Fruit fly (Drosophila melanogaster): ENCODE results near the gene Ugalt.

Ugalt gene

DNA sequence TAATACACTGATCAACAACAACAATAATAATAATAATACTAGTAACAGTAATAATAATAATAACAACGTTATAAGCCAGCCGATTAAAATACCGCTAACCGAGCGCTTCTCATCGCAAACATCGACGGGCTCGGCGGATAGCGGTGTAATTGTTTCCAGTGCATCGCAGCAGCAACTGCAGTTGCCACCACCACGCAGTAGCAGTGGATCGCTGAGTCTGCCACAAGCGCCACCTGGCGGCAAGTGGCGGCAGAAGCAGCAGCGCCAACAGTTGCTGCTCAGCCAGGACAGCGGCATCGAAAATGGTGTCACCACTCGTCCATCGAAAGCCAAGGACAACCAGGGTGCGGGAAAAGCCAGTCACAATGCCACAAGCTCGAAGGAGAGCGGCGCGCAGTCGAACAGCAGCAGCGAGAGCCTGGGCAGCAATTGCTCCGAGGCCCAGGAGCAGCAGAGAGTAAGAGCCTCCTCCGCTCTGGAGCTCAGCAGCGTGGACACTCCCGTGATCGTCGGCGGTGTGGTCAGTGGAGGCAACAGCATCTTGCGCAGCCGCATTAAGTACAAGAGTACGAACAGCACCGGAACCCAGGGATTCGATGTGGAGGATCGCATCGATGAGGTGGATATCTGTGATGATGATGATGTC lies 44.1 kb downstream of the Ugalt start (continued):
- TF ChIP-seq lov (optimal IDR thresholded peaks at IDR 0.05) (no peak), lov (GFP tag; IDR thresholded peaks at IDR 0.05) (0 out of 3 replicates have a peak, but pooled peaks have one; percentile 50), nom (GFP tag; optimal IDR thresholded peaks at IDR 0.05) (peak; percentile 23), wdn (GFP tag; IDR thresholded peaks at IDR 0.05) (no peak), h (optimal IDR thresholded peaks at IDR 0.05) (peak; percentile 68), CG34376 (GFP tag; optimal IDR thresholded peaks at IDR 0.05) (no peak), Fer1 (GFP tag; optimal IDR thresholded peaks at IDR 0.05) (no peak), CG4404 (GFP tag; IDR thresholded peaks at IDR 0.05) (no peak), pfk (GFP tag; optimal IDR thresholded peaks at IDR 0.05) (peak; percentile 31), tna (GFP tag; IDR thresholded peaks at IDR 0.05; ENCODE audit: partially characterized antibody) (no peak), row (GFP tag; IDR thresholded peaks at IDR 0.05) (0 out of 3 replicates have a peak, but pooled peaks have one; percentile 19), CG11247 (GFP tag; IDR thresholded peaks at IDR 0.05) (0 out of 2 replicates have a peak, but pooled peaks have one; percentile 18), fru (optimal IDR thresholded peaks at IDR 0.05) (no peak), CG8924 (tag; optimal IDR thresholded peaks at IDR 0.05) (no peak), CG13624 (GFP tag; optimal IDR thresholded peaks at IDR 0.05) (no peak), HLHmδ (GFP tag; optimal IDR thresholded peaks at IDR 0.05) (peak; percentile 49), nerfin-1 (tag; optimal IDR thresholded peaks at IDR 0.05) (no peak), croc (GFP tag; conservative IDR thresholded peaks at IDR 0.05) (no peak), zf30C (GFP tag; optimal IDR thresholded peaks at IDR 0.05) (peak; percentile 61), CG4328 (GFP tag; optimal IDR thresholded peaks at IDR 0.05) (no peak), Dad (GFP tag; optimal IDR thresholded peaks at IDR 0.05) (no peak), ATbp (GFP tag; optimal IDR thresholded peaks at IDR 0.05) (peak; percentile 12), CG8281 (tag; optimal IDR thresholded peaks at IDR 0.05) (no peak), sr (GFP tag; IDR thresholded peaks at IDR 0.05) (no peak), nmo (GFP tag; optimal IDR thresholded peaks at IDR 0.05) (peak; percentile 16), Trl (optimal IDR thresholded peaks at IDR 0.05) (no peak), Trl (GFP tag; optimal IDR thresholded peaks at IDR 0.05) (no peak), CG1832 (GFP tag; optimal IDR thresholded peaks at IDR 0.05) (no peak), CG11093 (GFP tag; IDR thresholded peaks at IDR 0.05) (no peak), CG4617 (GFP tag; optimal IDR thresholded peaks at IDR 0.05; ENCODE audit: borderline replicate concordance) (no peak), CG17186 (GFP tag; optimal IDR thresholded peaks at IDR 0.05) (no peak), pnt (GFP tag; optimal IDR thresholded peaks at IDR 0.05) (no peak), CG32532 (GFP tag; IDR thresholded peaks at IDR 0.05) (no peak), Opbp (GFP tag; IDR thresholded peaks at IDR 0.05; ENCODE audit: partially characterized antibody) (no peak), CG2120 (GFP tag; optimal IDR thresholded peaks at IDR 0.05) (no peak)

DNA sequence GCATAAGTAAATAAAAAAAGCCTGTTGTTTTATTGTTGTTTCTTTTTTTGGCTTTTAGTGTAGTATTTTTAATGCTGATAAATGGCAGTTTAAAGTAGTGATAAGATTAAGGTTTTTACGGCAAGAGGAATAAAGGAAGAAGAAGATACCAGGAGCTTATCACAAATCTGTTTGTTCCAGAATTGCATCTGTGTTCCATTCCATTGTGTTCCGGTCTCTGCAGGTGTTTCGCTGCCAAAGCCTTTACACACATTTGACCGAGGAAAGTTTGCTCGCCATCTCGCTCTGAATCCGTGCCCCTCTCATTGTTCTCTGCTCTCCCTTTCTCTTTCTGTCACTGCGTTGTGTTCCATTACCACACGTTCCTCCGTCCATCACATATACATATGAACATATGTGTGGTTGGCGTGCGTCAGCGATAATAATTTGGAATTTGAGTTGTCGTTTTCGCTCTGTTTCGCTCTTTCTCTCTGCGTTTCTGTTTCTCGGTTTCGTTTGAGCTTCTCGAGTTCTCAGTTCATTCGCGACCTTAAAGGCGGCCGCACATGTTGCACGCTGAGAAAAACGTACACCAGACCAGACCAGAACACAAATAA lies 45.3 kb downstream of the Ugalt start:
- no peak for TF ChIP-seq pum (GFP tag; optimal IDR thresholded peaks at IDR 0.05)
- no peak for TF ChIP-seq CG32772 (GFP tag; IDR thresholded peaks at IDR 0.05)
- no peak for TF ChIP-seq CG15269 (tag; optimal IDR thresholded peaks at IDR 0.05)
- TF ChIP-seq CG2712 (tag; optimal IDR thresholded peaks at IDR 0.05): no peak
- no peak for TF ChIP-seq abd-A (tag; optimal IDR thresholded peaks at IDR 0.05)
- no peak for TF ChIP-seq Side (GFP tag; optimal IDR thresholded peaks at IDR 0.05)
- no peak for TF ChIP-seq Camta (GFP tag; optimal IDR thresholded peaks at IDR 0.05)
- TF ChIP-seq Dip3 (GFP tag; optimal IDR thresholded peaks at IDR 0.05): no peak
- TF ChIP-seq gt (GFP tag; IDR thresholded peaks at IDR 0.05): no peak
- no peak for TF ChIP-seq trh (GFP tag; optimal IDR thresholded peaks at IDR 0.05)
- TF ChIP-seq peb (GFP tag; IDR thresholded peaks at IDR 0.05): no peak
- no peak for TF ChIP-seq Atf-2 (GFP tag; optimal IDR thresholded peaks at IDR 0.05)
- no peak for TF ChIP-seq zen2 (GFP tag; IDR thresholded peaks at IDR 0.05; ENCODE audit: partially characterized antibody)
- TF ChIP-seq CG33557 (GFP tag; optimal IDR thresholded peaks at IDR 0.05): no peak
- TF ChIP-seq CG2889 (GFP tag; IDR thresholded peaks at IDR 0.05): no peak
- no peak for TF ChIP-seq NC2β (GFP tag; optimal IDR thresholded peaks at IDR 0.05)
- TF ChIP-seq fd102C (GFP tag; optimal IDR thresholded peaks at IDR 0.05): no peak
- no peak for TF ChIP-seq oc (tag; optimal IDR thresholded peaks at IDR 0.05)

Measured in whole organism, embryonic.